Fruit fly (Drosophila melanogaster) whole organism, embryonic: ENCODE results near the gene Eig71Ek.

Experiments
- Antp ChIP-seq: fragments of 200-800 bp; sonication (Bioruptor generic); optimal IDR thresholded peaks from 3 replicates; lab custom pipeline; 2016; ENCODE audit warnings: missing biosample characterization, missing genetic modification characterization
- C15 ChIP-seq: fragments of 200-800 bp; sonication (Bioruptor generic); IDR thresholded peaks from 3 replicates; pipeline ENCODE4 v1.3.6; 2022; ENCODE audit warnings: missing biosample characterization, missing genetic modification characterization
- CG10959 ChIP-seq: fragments of 200-800 bp; sonication (Bioruptor generic); IDR thresholded peaks from 2 replicates; pipeline ENCODE4 v1.3.6; 2022; ENCODE audit warnings: missing biosample characterization, missing genetic modification characterization
- CG11456 ChIP-seq: fragments of 200-800 bp; sonication (Bioruptor generic); IDR thresholded peaks from 3 replicates; pipeline ENCODE4 v1.3.6; 2022; ENCODE audit warnings: missing biosample characterization, missing genetic modification characterization
- CG12219 ChIP-seq: fragments of 200-800 bp; sonication (Bioruptor generic); optimal IDR thresholded peaks from 3 replicates; lab custom pipeline; 2018; ENCODE audit warnings: missing biosample characterization, mild to moderate bottlenecking, missing genetic modification characterization
- CG12391 ChIP-seq: fragments of 200-800 bp; sonication (Bioruptor generic); optimal IDR thresholded peaks from 3 replicates; lab custom pipeline; 2018; ENCODE audit warnings: missing biosample characterization, mild to moderate bottlenecking, missing genetic modification characterization, moderate library complexity
- CG13287 ChIP-seq: fragments of 200-800 bp; sonication (Bioruptor generic); IDR thresholded peaks from 2 replicates; pipeline ENCODE4 v1.3.6; 2022; ENCODE audit warnings: missing biosample characterization, missing genetic modification characterization; ENCODE audit not compliant: partially characterized antibody
- CG13624 ChIP-seq: fragments of 200-800 bp; sonication (Bioruptor generic); optimal IDR thresholded peaks from 2 replicates; lab custom pipeline; 2016; ENCODE audit warnings: missing biosample characterization, missing genetic modification characterization
- CG15269 ChIP-seq: fragments of 200-800 bp; sonication (Bioruptor generic); optimal IDR thresholded peaks from 2 replicates; lab custom pipeline; 2018; ENCODE audit warnings: missing biosample characterization, mild to moderate bottlenecking, missing genetic modification characterization, moderate library complexity
- CG1602 ChIP-seq: fragments of 200-800 bp; sonication (Bioruptor generic); optimal IDR thresholded peaks from 3 replicates; lab custom pipeline; 2016; ENCODE audit warnings: missing biosample characterization, missing genetic modification characterization
- CG1603 ChIP-seq: fragments of 200-800 bp; sonication (Bioruptor generic); optimal IDR thresholded peaks from 2 replicates; lab custom pipeline; 2019; ENCODE audit warnings: missing biosample characterization, mild to moderate bottlenecking, missing genetic modification characterization, moderate library complexity
- CG17328 ChIP-seq: fragments of 200-800 bp; sonication (Bioruptor generic); IDR thresholded peaks from 2 replicates; pipeline ENCODE4 v1.3.6; 2022; ENCODE audit warnings: missing biosample characterization, missing genetic modification characterization
- CG17829 ChIP-seq: fragments of 200-800 bp; optimal IDR thresholded peaks from 2 replicates; lab custom pipeline; 2019; ENCODE audit warnings: missing biosample characterization, mild to moderate bottlenecking, missing genetic modification characterization, moderate library complexity
- CG18599 ChIP-seq: fragments of 200-800 bp; sonication (Bioruptor generic); optimal IDR thresholded peaks from 3 replicates; lab custom pipeline; 2017; ENCODE audit warnings: missing biosample characterization, missing genetic modification characterization, mild to moderate bottlenecking, moderate library complexity, missing genetic modification reagents
- CG18764 ChIP-seq: fragments of 200-800 bp; sonication (Bioruptor generic); optimal IDR thresholded peaks from 3 replicates; lab custom pipeline; 2016; ENCODE audit warnings: missing biosample characterization, missing genetic modification characterization
- CG32532 ChIP-seq: fragments of 200-800 bp; sonication (Bioruptor generic); IDR thresholded peaks from 2 replicates; pipeline ENCODE4 v1.3.6; 2022; ENCODE audit warnings: missing biosample characterization, missing genetic modification characterization
- CG32767 ChIP-seq: fragments of 200-800 bp; sonication (Bioruptor generic); IDR thresholded peaks from 2 replicates; pipeline ENCODE4 v1.3.6; 2022; ENCODE audit warnings: missing biosample characterization, missing genetic modification characterization
- CG4360 ChIP-seq: fragments of 200-800 bp; sonication (Bioruptor generic); IDR thresholded peaks from 2 replicates; pipeline ENCODE4 v1.3.6; 2022; ENCODE audit warnings: missing biosample characterization, missing genetic modification characterization
- CG4707 ChIP-seq: fragments of 200-800 bp; sonication (Bioruptor generic); optimal IDR thresholded peaks from 2 replicates; lab custom pipeline; 2018; ENCODE audit warnings: missing biosample characterization, mild to moderate bottlenecking, missing genetic modification characterization, moderate library complexity
- CG4730 ChIP-seq: fragments of 200-800 bp; sonication (Bioruptor generic); IDR thresholded peaks from 2 replicates; pipeline ENCODE4 v1.3.6; 2022; ENCODE audit warnings: missing biosample characterization, missing genetic modification characterization
- CG4854 ChIP-seq: fragments of 200-800 bp; sonication (Bioruptor generic); optimal IDR thresholded peaks from 2 replicates; lab custom pipeline; 2016; ENCODE audit warnings: missing biosample characterization, missing genetic modification characterization, inconsistent platforms
- CG6689 ChIP-seq: fragments of 200-800 bp; sonication (Bioruptor generic); IDR thresholded peaks from 2 replicates; pipeline ENCODE4 v1.3.6; 2022; ENCODE audit warnings: missing biosample characterization, missing genetic modification characterization
- CG6791 ChIP-seq: fragments of 200-800 bp; sonication (Bioruptor generic); IDR thresholded peaks from 3 replicates; pipeline ENCODE4 v1.3.6; 2022; ENCODE audit warnings: missing biosample characterization, missing genetic modification characterization; ENCODE audit not compliant: partially characterized antibody
- CG7963 ChIP-seq: fragments of 200-800 bp; sonication (Bioruptor generic); IDR thresholded peaks from 3 replicates; pipeline ENCODE4 v1.3.6; 2022; ENCODE audit warnings: missing biosample characterization, missing genetic modification characterization; ENCODE audit not compliant: partially characterized antibody
- Dbx ChIP-seq: fragments of 200-800 bp; sonication (Bioruptor generic); IDR thresholded peaks from 3 replicates; pipeline ENCODE4 v1.3.6; 2022; ENCODE audit warnings: missing biosample characterization, missing genetic modification characterization
- Mes4 ChIP-seq: fragments of 200-800 bp; sonication (Bioruptor generic); optimal IDR thresholded peaks from 2 replicates; lab custom pipeline; 2016; ENCODE audit warnings: missing biosample characterization, missing genetic modification characterization
- Nf-YC ChIP-seq: fragments of 200-800 bp; optimal IDR thresholded peaks from 3 replicates; lab custom pipeline; 2019; ENCODE audit warnings: missing biosample characterization, mild to moderate bottlenecking, missing genetic modification characterization, moderate library complexity
- Ptx1 ChIP-seq: fragments of 200-800 bp; sonication (Bioruptor generic); IDR thresholded peaks from 2 replicates; pipeline ENCODE4 v1.3.6; 2022; ENCODE audit warnings: missing biosample characterization, missing genetic modification characterization
- Spps ChIP-seq: fragments of 200-800 bp; sonication (Bioruptor generic); optimal IDR thresholded peaks from 2 replicates; lab custom pipeline; 2018; ENCODE audit warnings: missing biosample characterization, mild to moderate bottlenecking, missing genetic modification characterization
- Sry-β ChIP-seq: fragments of 200-800 bp; sonication (Bioruptor generic); optimal IDR thresholded peaks from 2 replicates; lab custom pipeline; 2018; ENCODE audit warnings: missing biosample characterization, mild to moderate bottlenecking, missing genetic modification characterization, moderate library complexity
- ato ChIP-seq: fragments of 200-800 bp; sonication (Bioruptor generic); IDR thresholded peaks from 2 replicates; pipeline ENCODE4 v1.3.6; 2022; ENCODE audit warnings: missing biosample characterization, missing genetic modification characterization; ENCODE audit not compliant: partially characterized antibody
- bab2 ChIP-seq: fragments of 200-800 bp; sonication (Bioruptor generic); optimal IDR thresholded peaks from 2 replicates; lab custom pipeline; 2016; ENCODE audit warnings: missing biosample characterization, missing genetic modification characterization
- caup ChIP-seq: fragments of 200-800 bp; sonication (Bioruptor generic); optimal IDR thresholded peaks from 3 replicates; lab custom pipeline; 2017; ENCODE audit warnings: missing biosample characterization, mild to moderate bottlenecking, missing genetic modification characterization, moderate library complexity; ENCODE audit not compliant: severe bottlenecking
- crol ChIP-seq: fragments of 200-800 bp; sonication (Bioruptor generic); IDR thresholded peaks from 2 replicates; pipeline ENCODE4 v1.3.6; 2022; ENCODE audit warnings: missing biosample characterization, missing genetic modification characterization
- dmrt99B ChIP-seq: fragments of 200-800 bp; sonication (Bioruptor generic); optimal IDR thresholded peaks from 2 replicates; lab custom pipeline; 2018; ENCODE audit warnings: missing biosample characterization, mild to moderate bottlenecking, missing genetic modification characterization, moderate library complexity
- dysf ChIP-seq: fragments of 200-800 bp; sonication (Bioruptor generic); IDR thresholded peaks from 3 replicates; pipeline ENCODE4 v1.3.6; 2022; ENCODE audit warnings: missing biosample characterization, missing genetic modification characterization
- ems ChIP-seq: fragments of 200-800 bp; sonication (Bioruptor generic); optimal IDR thresholded peaks from 3 replicates; lab custom pipeline; 2016; ENCODE audit warnings: missing biosample characterization, missing genetic modification characterization
- eve ChIP-seq, 2 experiments: fragments of >200 bp; optimal IDR thresholded peaks; 2 replicates each; lab custom pipeline; 2017; ENCODE audit warnings: missing biosample characterization in 2 of 2, missing genetic modification characterization in 2 of 2
- fd64A ChIP-seq: fragments of 200-800 bp; sonication (Bioruptor generic); optimal IDR thresholded peaks from 3 replicates; lab custom pipeline; 2018; ENCODE audit warnings: missing biosample characterization, mild to moderate bottlenecking, missing genetic modification characterization
- ken ChIP-seq: fragments of 200-800 bp; sonication (Bioruptor generic); IDR thresholded peaks from 3 replicates; pipeline ENCODE4 v1.3.6; 2022; ENCODE audit warnings: missing biosample characterization, missing genetic modification characterization
- lbe ChIP-seq: fragments of 200-800 bp; sonication (Bioruptor generic); optimal IDR thresholded peaks from 2 replicates; lab custom pipeline; 2016; ENCODE audit warnings: missing biosample characterization, mild to moderate bottlenecking, missing genetic modification characterization
- lola ChIP-seq, 3 experiments: fragments of >200 bp in 2 of 3; fragments of 200-800 bp in 1 of 3; sonication (Bioruptor generic) in 1 of 3; optimal IDR thresholded peaks; 2 replicates each; lab custom pipeline; 2017 to 2019; ENCODE audit warnings: missing biosample characterization in 3 of 3, missing genetic modification characterization in 3 of 3, mild to moderate bottlenecking in 1 of 3, moderate library complexity in 1 of 3
- mirr ChIP-seq: fragments of 200-800 bp; sonication (Bioruptor generic); optimal IDR thresholded peaks from 3 replicates; lab custom pipeline; 2018; ENCODE audit warnings: missing biosample characterization, mild to moderate bottlenecking, missing genetic modification characterization
- nom ChIP-seq: fragments of 200-800 bp; sonication (Bioruptor generic); optimal IDR thresholded peaks from 2 replicates; lab custom pipeline; 2017; ENCODE audit warnings: missing biosample characterization, missing genetic modification characterization, mild to moderate bottlenecking, moderate library complexity, missing genetic modification reagents
- pfk ChIP-seq: fragments of 200-800 bp; sonication (Bioruptor generic); optimal IDR thresholded peaks from 2 replicates; lab custom pipeline; 2018; ENCODE audit warnings: missing biosample characterization, mild to moderate bottlenecking, missing genetic modification characterization, moderate library complexity
- repo ChIP-seq: fragments of 200-800 bp; sonication (Bioruptor generic); optimal IDR thresholded peaks from 2 replicates; lab custom pipeline; 2016; ENCODE audit warnings: missing biosample characterization, missing genetic modification characterization
- slp2 ChIP-seq: fragments of 200-800 bp; sonication (Bioruptor generic); optimal IDR thresholded peaks from 2 replicates; lab custom pipeline; 2016; ENCODE audit warnings: missing biosample characterization, missing genetic modification characterization
- tap ChIP-seq: fragments of 200-800 bp; optimal IDR thresholded peaks from 3 replicates; lab custom pipeline; 2019; ENCODE audit warnings: missing biosample characterization, mild to moderate bottlenecking, missing genetic modification characterization, moderate library complexity
- tll ChIP-seq, 2 experiments: fragments of 200-800 bp in 1 of 2; fragments of >200 bp in 1 of 2; sonication (Bioruptor generic) in 1 of 2; optimal IDR thresholded peaks; 2 replicates each; lab custom pipeline; 2017 to 2019; ENCODE audit warnings: missing biosample characterization in 2 of 2, missing genetic modification characterization in 2 of 2, mild to moderate bottlenecking in 1 of 2, moderate library complexity in 1 of 2
- usp ChIP-seq: fragments of >200 bp; optimal IDR thresholded peaks from 2 replicates; lab custom pipeline; 2017; ENCODE audit warnings: missing biosample characterization, missing genetic modification characterization
- z ChIP-seq: fragments of 200-800 bp; sonication (Bioruptor generic); IDR thresholded peaks from 3 replicates; pipeline ENCODE4 v1.3.6; 2022; ENCODE audit warnings: missing biosample characterization, missing genetic modification characterization

The Eig71Ek gene

DNA sequence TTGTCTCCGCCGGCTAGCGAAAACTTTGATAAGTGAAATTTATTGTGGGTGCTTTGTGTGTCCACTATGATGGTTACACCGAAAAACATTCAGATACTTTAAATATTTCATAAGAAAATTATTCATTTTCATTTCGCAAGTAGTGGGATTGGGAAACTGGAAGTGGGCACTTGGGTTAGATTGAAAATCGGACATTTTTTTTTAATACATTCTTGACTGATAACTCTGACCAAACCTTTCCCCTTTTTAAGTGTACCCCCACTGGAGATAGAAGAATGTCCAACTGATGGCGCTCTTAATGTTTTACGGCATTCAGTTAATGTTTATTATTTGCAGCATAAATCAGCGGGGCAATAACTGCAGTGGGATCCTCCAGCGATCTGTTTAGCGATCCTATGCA lies 16.6 kb downstream of the Eig71Ek start (continued):
- TF ChIP-seq CG13624 (no peak), lola (GFP tag; optimal IDR thresholded peaks at IDR 0.05; lab: Kevin White, UChicago) (no peak), C15 (GFP tag; lab: Robert Waterston, UW) (no peak), repo (GFP tag; lab: Kevin White, UChicago) (no peak), fd64A (GFP tag; lab: Kevin White, UChicago) (no peak), Mes4 (no peak), Ptx1 (no peak), mirr (GFP tag; lab: Kevin White, UChicago) (no peak), z (GFP tag; lab: Robert Waterston, UW) (no peak), Nf-YC (no peak), eve (GFP tag; optimal IDR thresholded peaks at IDR 0.05; lab: Kevin White, UChicago) (no peak), caup (GFP tag; lab: Kevin White, UChicago) (no peak), CG1603 (tag; lab: Kevin White, UChicago) (peak; percentile 22), CG15269 (tag; lab: Kevin White, UChicago) (peak; percentile 12), pfk (GFP tag; lab: Kevin White, UChicago) (no peak), CG12219 (GFP tag; lab: Kevin White, UChicago) (no peak), usp (no peak), slp2 (no peak), CG4707 (GFP tag; lab: Kevin White, UChicago) (no peak), Sry-β (GFP tag; lab: Kevin White, UChicago) (no peak), CG12391 (tag; lab: Kevin White, UChicago) (peak; percentile 9), crol (no peak), dmrt99B (tag; lab: Kevin White, UChicago) (peak; percentile 1), tap (tag; lab: Kevin White, UChicago) (no peak), CG18599 (no peak), CG4360 (GFP tag; lab: Robert Waterston, UW) (no peak), ken (no peak), ems (GFP tag; lab: Kevin White, UChicago) (no peak), CG18764 (GFP tag; lab: Kevin White, UChicago) (no peak), CG17829 (tag; lab: Kevin White, UChicago) (no peak), dysf (no peak), ato (GFP tag; lab: Robert Waterston, UW) (no peak), bab2 (GFP tag; lab: Kevin White, UChicago) (no peak), CG6689 (GFP tag; lab: Robert Waterston, UW) (no peak), tll (GFP tag; optimal IDR thresholded peaks at IDR 0.05; lab: Kevin White, UChicago) (no peak), CG13287 (GFP tag; lab: Robert Waterston, UW) (no peak), CG11456 (GFP tag; lab: Robert Waterston, UW) (no peak), CG4730 (no peak), CG4854 (GFP tag; lab: Kevin White, UChicago) (no peak), CG32532 (no peak), Spps (tag; lab: Kevin White, UChicago) (no peak), CG1602 (GFP tag; lab: Kevin White, UChicago) (no peak), lbe (GFP tag; lab: Kevin White, UChicago) (no peak), Dbx (no peak), CG6791 (GFP tag; lab: Robert Waterston, UW) (no peak), CG32767 (GFP tag; lab: Robert Waterston, UW) (no peak), nom (GFP tag; lab: Kevin White, UChicago) (no peak), Antp (GFP tag; lab: Kevin White, UChicago) (no peak), CG7963 (GFP tag; lab: Robert Waterston, UW) (no peak), CG10959 (no peak), CG17328 (GFP tag; lab: Robert Waterston, UW) (no peak)
